Fruit fly (Drosophila melanogaster) whole organism, prepupa: ENCODE results near the gene CG33271.
"Not testable (repeated sequence)": the region's sequence is repeated elsewhere in the genome, so short reads cannot be mapped to it uniquely, and the experiment has no call there.

Experiments used
- Blimp-1 ChIP-seq: fragments of 200-800 bp; sonication (Bioruptor generic); optimal IDR thresholded peaks from 3 replicates; lab custom pipeline; 2017; ENCODE audit warnings: missing biosample characterization, missing genetic modification characterization, mild to moderate bottlenecking, moderate library complexity, missing genetic modification reagents
- CG10631 ChIP-seq: fragments of 200-800 bp; sonication (Bioruptor generic); optimal IDR thresholded peaks from 2 replicates; lab custom pipeline; 2016; ENCODE audit warnings: missing biosample characterization, missing genetic modification characterization
- CG10669 ChIP-seq: fragments of 200-800 bp; sonication (Bioruptor generic); optimal IDR thresholded peaks from 3 replicates; lab custom pipeline; 2018; ENCODE audit warnings: missing biosample characterization, mild to moderate bottlenecking, missing genetic modification characterization, moderate library complexity
- CG11762 ChIP-seq: fragments of 200-800 bp; sonication (Bioruptor generic); optimal IDR thresholded peaks from 3 replicates; lab custom pipeline; 2016; ENCODE audit warnings: missing biosample characterization, missing genetic modification characterization; ENCODE audit not compliant: insufficient read depth
- CG15336 ChIP-seq: fragments of 200-800 bp; sonication (Bioruptor generic); IDR thresholded peaks from 2 replicates; pipeline ENCODE4 v1.3.6; 2022; ENCODE audit warnings: missing biosample characterization, missing genetic modification characterization
- CG1621 ChIP-seq: fragments of 200-800 bp; sonication (Bioruptor generic); optimal IDR thresholded peaks from 3 replicates; lab custom pipeline; 2018; ENCODE audit warnings: missing biosample characterization, mild to moderate bottlenecking, missing genetic modification characterization
- CG6163 ChIP-seq: fragments of 200-800 bp; sonication (Bioruptor generic); IDR thresholded peaks from 3 replicates; pipeline ENCODE4 v1.3.6; 2022; ENCODE audit warnings: missing biosample characterization, missing genetic modification characterization
- CG6808 ChIP-seq: fragments of 200-800 bp; sonication (Bioruptor generic); optimal IDR thresholded peaks from 3 replicates; lab custom pipeline; 2017; ENCODE audit warnings: missing biosample characterization, missing genetic modification characterization, mild to moderate bottlenecking, moderate library complexity, missing genetic modification reagents
- CG6854 ChIP-seq: fragments of 200-800 bp; sonication (Bioruptor generic); optimal IDR thresholded peaks from 2 replicates; lab custom pipeline; 2017; ENCODE audit warnings: missing biosample characterization, mild to moderate bottlenecking, missing genetic modification characterization
- CG7368 ChIP-seq: fragments of 200-800 bp; sonication (Bioruptor generic); optimal IDR thresholded peaks from 3 replicates; lab custom pipeline; 2016; ENCODE audit warnings: missing biosample characterization, missing genetic modification characterization
- CG8632 ChIP-seq: fragments of 200-800 bp; sonication (Bioruptor generic); optimal IDR thresholded peaks from 3 replicates; lab custom pipeline; 2016; ENCODE audit warnings: missing biosample characterization, missing genetic modification characterization
- CG9139 ChIP-seq: fragments of 200-800 bp; sonication (Bioruptor generic); optimal IDR thresholded peaks from 3 replicates; lab custom pipeline; 2017; ENCODE audit warnings: missing biosample characterization, mild to moderate bottlenecking, missing genetic modification characterization
- Eip75B ChIP-seq: fragments of 200-800 bp; sonication (Bioruptor generic); optimal IDR thresholded peaks from 3 replicates; lab custom pipeline; 2016; ENCODE audit warnings: missing biosample characterization, missing genetic modification characterization
- Eip78C ChIP-seq: fragments of 200-800 bp; sonication (Bioruptor generic); peaks from one replicate; lab custom pipeline; 2016; ENCODE audit warnings: missing biosample characterization, missing genetic modification characterization
- Ets21C ChIP-seq: fragments of 200-800 bp; sonication (Bioruptor generic); optimal IDR thresholded peaks from 3 replicates; lab custom pipeline; 2016; ENCODE audit warnings: missing biosample characterization, missing genetic modification characterization
- Gug ChIP-seq: fragments of 200-800 bp; sonication (Bioruptor generic); IDR thresholded peaks from 2 replicates; pipeline ENCODE4 v1.3.6; 2022; ENCODE audit warnings: missing biosample characterization, missing genetic modification characterization
- Hr39 ChIP-seq: fragments of 200-800 bp; sonication (Bioruptor generic); optimal IDR thresholded peaks from 2 replicates; lab custom pipeline; 2016; ENCODE audit warnings: missing biosample characterization, missing genetic modification characterization
- Hr4 ChIP-seq: fragments of 200-800 bp; sonication (Bioruptor generic); optimal IDR thresholded peaks from 3 replicates; lab custom pipeline; 2016; ENCODE audit warnings: missing biosample characterization, missing genetic modification characterization
- OdsH ChIP-seq: fragments of 200-800 bp; sonication (Bioruptor generic); optimal IDR thresholded peaks from 3 replicates; lab custom pipeline; 2016; ENCODE audit warnings: missing biosample characterization, missing genetic modification characterization
- Smox ChIP-seq: fragments of 200-800 bp; sonication (Bioruptor generic); optimal IDR thresholded peaks from 3 replicates; lab custom pipeline; 2016; ENCODE audit warnings: missing biosample characterization, missing genetic modification characterization
- Sox14 ChIP-seq: fragments of 200-800 bp; sonication (Bioruptor generic); optimal IDR thresholded peaks from 3 replicates; lab custom pipeline; 2016; ENCODE audit warnings: missing biosample characterization, missing genetic modification characterization
- Sox15 ChIP-seq: fragments of 200-800 bp; sonication (Bioruptor generic); optimal IDR thresholded peaks from 3 replicates; lab custom pipeline; 2016; ENCODE audit warnings: missing biosample characterization, missing genetic modification characterization
- achi ChIP-seq: fragments of 200-800 bp; sonication (Bioruptor generic); optimal IDR thresholded peaks from 3 replicates; lab custom pipeline; 2016; ENCODE audit warnings: missing biosample characterization, missing genetic modification characterization
- acj6 ChIP-seq: fragments of 200-800 bp; sonication (Bioruptor generic); optimal IDR thresholded peaks from 3 replicates; lab custom pipeline; 2016; ENCODE audit warnings: missing biosample characterization, missing genetic modification characterization
- cyc ChIP-seq: fragments of 200-800 bp; sonication (Bioruptor generic); optimal IDR thresholded peaks from 3 replicates; lab custom pipeline; 2016; ENCODE audit warnings: missing biosample characterization, missing genetic modification characterization
- dac ChIP-seq: fragments of 200-800 bp; sonication (Bioruptor generic); optimal IDR thresholded peaks from 2 replicates; lab custom pipeline; 2017; ENCODE audit warnings: missing biosample characterization, mild to moderate bottlenecking, missing genetic modification characterization
- dsx ChIP-seq: fragments of 200-800 bp; optimal IDR thresholded peaks from 3 replicates; lab custom pipeline; 2019; ENCODE audit warnings: missing biosample characterization, mild to moderate bottlenecking, missing genetic modification characterization, moderate library complexity; ENCODE audit not compliant: poor library complexity, severe bottlenecking
- eg ChIP-seq: fragments of 200-800 bp; sonication (Bioruptor generic); IDR thresholded peaks from 3 replicates; pipeline ENCODE4 v1.3.6; 2022; ENCODE audit warnings: missing biosample characterization, missing genetic modification characterization
- fd59A ChIP-seq: fragments of 200-800 bp; sonication (Bioruptor generic); optimal IDR thresholded peaks from 2 replicates; lab custom pipeline; 2017; ENCODE audit warnings: missing biosample characterization, mild to moderate bottlenecking, missing genetic modification characterization, missing genetic modification reagents
- net ChIP-seq: fragments of 200-800 bp; sonication (Bioruptor generic); optimal IDR thresholded peaks from 3 replicates; lab custom pipeline; 2016; ENCODE audit warnings: missing biosample characterization, missing genetic modification characterization
- pdm3 ChIP-seq: fragments of 200-800 bp; sonication (Bioruptor generic); optimal IDR thresholded peaks from 3 replicates; lab custom pipeline; 2016; ENCODE audit warnings: missing biosample characterization, missing genetic modification characterization

Gene CG33271

DNA sequence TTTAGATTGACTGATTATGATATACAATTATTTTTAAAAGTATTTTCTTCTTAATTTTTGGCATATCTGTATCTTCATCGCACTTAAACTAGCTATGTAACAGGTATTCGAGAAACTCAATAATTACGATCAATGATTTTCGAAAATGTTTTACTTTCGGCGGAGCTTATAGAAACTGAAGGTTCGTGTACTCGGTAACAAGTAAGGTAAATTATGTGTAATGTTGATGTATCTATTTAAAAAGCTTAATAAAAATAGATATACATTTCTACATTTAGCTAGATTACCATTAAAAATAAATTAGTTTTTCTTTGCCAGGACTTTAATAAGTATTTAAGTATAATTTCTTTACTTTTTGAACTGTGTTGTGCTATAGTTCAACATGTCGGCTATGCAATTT, 1.6 kb upstream of the CG33271 start:
- no peak for TF ChIP-seq CG6808 (GFP tag; lab: Kevin White, UChicago)
- no peak for TF ChIP-seq achi
- TF ChIP-seq dac (GFP tag; lab: Kevin White, UChicago) = no peak
- no peak for TF ChIP-seq dsx (GFP tag; lab: Kevin White, UChicago)
- no peak for TF ChIP-seq CG8632
- TF ChIP-seq CG10631 (GFP tag; lab: Kevin White, UChicago) = no peak
- TF ChIP-seq Gug (GFP tag; lab: Robert Waterston, UW) = no peak
- TF ChIP-seq Eip78C (GFP tag; lab: Kevin White, UChicago) = no peak
- no peak for TF ChIP-seq Blimp-1 (GFP tag; lab: Kevin White, UChicago)

DNA sequence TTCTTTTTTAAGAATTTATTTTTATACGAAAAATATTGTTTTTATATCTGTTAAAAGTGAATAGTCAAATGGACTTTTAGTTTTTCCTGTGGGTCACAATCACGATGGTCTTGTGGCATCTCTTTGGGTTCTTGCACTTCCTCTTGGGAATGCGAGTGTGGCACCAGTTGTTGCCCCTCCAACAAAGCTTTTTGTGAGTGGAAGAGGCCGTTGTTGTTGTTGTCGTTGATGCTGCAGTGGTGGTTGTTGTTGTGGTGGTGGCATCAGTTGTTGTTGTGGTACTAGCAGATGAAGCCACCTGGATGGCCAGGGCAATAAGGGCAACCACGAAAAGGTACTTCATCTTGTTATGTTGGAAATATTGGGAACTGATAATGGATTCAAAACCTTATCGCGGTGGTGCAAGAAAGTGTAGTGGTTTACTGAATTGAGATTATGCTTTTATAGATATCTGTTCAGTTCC, 947 bp upstream of the CG33271 start, which contains the start of gene CG33270:
Gene CG33270 (minus strand): TSS at position 413 of the 463 bp plus-strand sequence.
- TF ChIP-seq CG6808 (GFP tag; lab: Kevin White, UChicago) = no peak
- no peak for TF ChIP-seq Sox15
- no peak for TF ChIP-seq CG10669 (GFP tag; lab: Kevin White, UChicago)
- no peak for TF ChIP-seq pdm3
- TF ChIP-seq Ets21C = no peak
- no peak for TF ChIP-seq CG6854 (GFP tag; lab: Kevin White, UChicago)
- no peak for TF ChIP-seq OdsH (GFP tag; lab: Kevin White, UChicago)
- TF ChIP-seq CG8632 = no peak
- TF ChIP-seq Smox = no peak
- no peak for TF ChIP-seq CG1621 (tag; lab: Kevin White, UChicago)
- TF ChIP-seq Blimp-1 (GFP tag; lab: Kevin White, UChicago) = no peak
- no peak for TF ChIP-seq cyc (GFP tag; lab: Kevin White, UChicago)
- no peak for TF ChIP-seq achi
- TF ChIP-seq dac (GFP tag; lab: Kevin White, UChicago) = no peak
- TF ChIP-seq CG9139 = no peak
- TF ChIP-seq, all 60 proteins: peak for 0

DNA sequence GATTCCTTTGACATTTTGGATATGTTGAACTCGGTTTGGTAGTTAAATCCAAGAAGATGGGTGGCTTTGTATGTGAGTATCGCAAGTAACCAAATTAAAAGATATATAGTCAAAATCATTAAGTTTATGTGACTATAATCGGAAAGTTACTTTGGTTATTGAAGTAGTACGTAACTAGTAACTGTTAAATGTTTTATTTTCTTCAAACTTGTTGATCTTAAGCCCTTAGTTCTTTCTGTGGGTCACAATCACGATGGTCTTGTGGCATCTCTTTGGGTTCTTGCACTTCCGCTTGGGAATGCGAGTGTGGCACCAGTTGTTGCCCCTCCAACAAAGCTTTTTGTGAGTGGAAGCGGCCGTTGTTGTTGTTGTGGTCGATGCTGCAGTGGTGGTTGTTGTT, 351 bp downstream of the CG33271 start, which contains the start of gene CG33489:
Gene CG33489 (minus strand): TSS at position 101 of the 400 bp plus-strand sequence.
- TF ChIP-seq acj6 (GFP tag; lab: Kevin White, UChicago); CG6163 (GFP tag; lab: Robert Waterston, UW); Eip75B (GFP tag; lab: Kevin White, UChicago): not testable (repeated sequence)

DNA sequence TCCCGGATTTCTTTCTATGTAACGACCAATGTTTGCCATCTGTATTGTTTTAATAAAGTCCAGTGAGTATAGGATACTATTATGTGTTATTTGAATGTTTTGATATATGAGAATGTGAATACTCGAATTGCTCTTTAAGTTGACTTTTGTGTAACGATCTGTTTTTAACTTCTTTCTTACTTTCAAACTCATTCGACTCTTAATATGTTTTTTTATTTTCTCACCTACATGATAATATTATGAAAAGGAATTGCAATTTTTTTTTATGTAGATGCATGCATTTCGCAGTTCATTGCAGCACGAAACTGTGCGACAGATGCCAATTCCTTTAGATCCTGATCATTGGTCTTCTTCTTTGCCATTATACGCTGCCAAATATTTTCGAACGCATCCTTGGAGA, 2.7 kb downstream of the CG33271 start, which contains the start of gene CG33490:
Gene CG33490 (minus strand): TSS at position 101 of the 400 bp plus-strand sequence.
- TF ChIP-seq CG6808 (GFP tag; lab: Kevin White, UChicago) = no peak

DNA sequence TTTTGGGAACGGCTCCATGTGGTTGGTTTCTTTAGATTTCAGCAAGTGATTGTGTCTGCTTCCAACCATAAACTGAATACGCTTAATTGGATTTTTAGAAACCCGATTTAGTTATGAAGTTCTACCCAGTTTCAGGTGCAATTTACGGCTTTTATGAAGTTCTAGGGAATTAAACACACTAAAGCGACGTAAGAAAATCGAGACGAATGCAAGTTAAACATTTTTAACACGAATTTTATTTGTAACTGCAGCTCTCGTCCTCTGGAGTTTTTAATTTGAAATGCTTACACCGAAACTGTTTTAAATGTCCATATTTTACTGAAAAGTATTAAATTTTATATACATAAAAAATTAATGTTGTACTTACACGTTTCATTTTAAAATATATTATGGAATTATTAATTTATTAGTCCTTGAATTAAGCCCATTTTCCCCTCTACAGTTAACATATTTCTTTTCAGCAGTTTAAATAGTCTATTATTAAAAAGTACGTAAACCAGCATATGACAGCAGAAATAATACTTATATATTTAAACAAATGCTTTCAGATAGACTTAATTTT, 13.2 kb downstream of the CG33271 start, which contains the start of the genes CG46412 and CG33267:
Gene CG46412 (minus strand): TSS at position 101 of the 562 bp plus-strand sequence.
Gene CG33267 (plus strand): TSS at position 512 of the 562 bp plus-strand sequence.
- TF ChIP-seq CG15336 (GFP tag; lab: Robert Waterston, UW) (no peak), Smox (no peak), Hr4 (no peak), CG6808 (GFP tag; lab: Kevin White, UChicago) (no peak), Hr39 (GFP tag; lab: Kevin White, UChicago) (no peak), eg (GFP tag; lab: Robert Waterston, UW) (no peak), CG7368 (GFP tag; lab: Kevin White, UChicago) (no peak), net (GFP tag; lab: Kevin White, UChicago) (no peak), CG1621 (tag; lab: Kevin White, UChicago) (no peak), Gug (GFP tag; lab: Robert Waterston, UW) (no peak), Sox14 (GFP tag; lab: Kevin White, UChicago) (no peak), CG10631 (GFP tag; lab: Kevin White, UChicago) (no peak), CG11762 (no peak), fd59A (no peak)
